Comparison of ENCODE assay signal across 4 worm cellular contexts in genomic region chrX:7823108-7823704, ce11.
TF ChIP-seq lines count a peak whose summit lies in the region.

Gene eef-1A.2, plus strand, starts transcription at chrX:7823654.

TF ChIP-seq in whole organism, L2 larva, 48 proteins besides CTCF, POLR2A, EP300 and RAD21 (continues in another document):
- TF ChIP-seq nhr-12 (tag; optimal IDR thresholded peaks at IDR 0.05; lab: Kevin White, UChicago) (no peak), ceh-82 (tag; optimal IDR thresholded peaks at IDR 0.05; lab: Kevin White, UChicago) (peak; percentile 88), gmeb-1 (tag; optimal IDR thresholded peaks at IDR 0.05; lab: Kevin White, UChicago) (peak; percentile 78), sem-4 (tag; optimal IDR thresholded peaks at IDR 0.05; lab: Kevin White, UChicago) (peak; percentile 90), unc-39 (tag; optimal IDR thresholded peaks at IDR 0.05; lab: Kevin White, UChicago) (no peak), snpc-4 (tag; optimal IDR thresholded peaks at IDR 0.05; lab: Kevin White, UChicago) (peak; percentile 67), nhr-77 (tag; optimal IDR thresholded peaks at IDR 0.05; lab: Kevin White, UChicago) (peak; percentile 34), alr-1 (tag; optimal IDR thresholded peaks at IDR 0.05; lab: Kevin White, UChicago) (peak; percentile 89), mab-5 (tag; optimal IDR thresholded peaks at IDR 0.05; lab: Kevin White, UChicago) (peak; percentile 60), nhr-10 (tag; optimal IDR thresholded peaks at IDR 0.05; lab: Kevin White, UChicago) (peak; percentile 66), ztf-1 (GFP tag; conservative IDR thresholded peaks at IDR 0.05; lab: Robert Waterston, UW) (no peak), skn-1 (tag; optimal IDR thresholded peaks at IDR 0.05; lab: Kevin White, UChicago) (no peak), ceh-16 (tag; optimal IDR thresholded peaks at IDR 0.05; lab: Kevin White, UChicago) (peak; percentile 85), dmd-4 (tag; optimal IDR thresholded peaks at IDR 0.05; lab: Kevin White, UChicago) (no peak), Y55F3AM.14 (GFP tag; optimal IDR thresholded peaks at IDR 0.05; lab: Kevin White, UChicago) (peak; percentile 90), nhr-237 (tag; optimal IDR thresholded peaks at IDR 0.05; lab: Kevin White, UChicago) (no peak), mbf-1 (tag; optimal IDR thresholded peaks at IDR 0.05; lab: Kevin White, UChicago) (no peak), sma-3 (GFP tag; optimal IDR thresholded peaks at IDR 0.05; lab: Kevin White, UChicago) (peak; percentile 96), R02D3.7 (tag; optimal IDR thresholded peaks at IDR 0.05; lab: Kevin White, UChicago) (no peak), ama-1 (optimal IDR thresholded peaks at IDR 0.05; lab: Kevin White, UChicago) (peak; percentile 85), nhr-25 (tag; optimal IDR thresholded peaks at IDR 0.05; lab: Kevin White, UChicago) (peak; percentile 91), nhr-23 (tag; optimal IDR thresholded peaks at IDR 0.05; lab: Kevin White, UChicago) (no peak), lin-13 (GFP tag; optimal IDR thresholded peaks at IDR 0.05; lab: Kevin White, UChicago) (peak; percentile 94), zag-1 (tag; optimal IDR thresholded peaks at IDR 0.05; lab: Kevin White, UChicago) (peak; percentile 96)

TF ChIP-seq in whole organism, L4 larva, 104 proteins besides CTCF, POLR2A, EP300 and RAD21 (continues in another document):
- TF ChIP-seq mxl-3 (GFP tag; optimal IDR thresholded peaks at IDR 0.05; lab: Kevin White, UChicago) (peak; percentile 98), aly-2 (tag; optimal IDR thresholded peaks at IDR 0.05; lab: Kevin White, UChicago) (no peak), dmd-6 (GFP tag; IDR thresholded peaks at IDR 0.05; lab: Robert Waterston, UW) (peak; percentile 98), nhr-77 (tag; optimal IDR thresholded peaks at IDR 0.05; lab: Kevin White, UChicago) (peak; percentile 89), ceh-32 (tag; optimal IDR thresholded peaks at IDR 0.05; lab: Kevin White, UChicago; ENCODE audit: poor library complexity) (peak; percentile 36), ztf-7 (tag; optimal IDR thresholded peaks at IDR 0.05; lab: Kevin White, UChicago) (peak; percentile 97), hif-1 (tag; optimal IDR thresholded peaks at IDR 0.05; lab: Kevin White, UChicago) (peak; percentile 40 to 97), lim-7 (GFP tag; IDR thresholded peaks at IDR 0.05; lab: Robert Waterston, UW) (peak; percentile 65; the same call in 1 of the 2 replicates), arid-1 (GFP tag; conservative IDR thresholded peaks at IDR 0.05; lab: Robert Waterston, UW) (peak; percentile 62), nhr-76 (tag; optimal IDR thresholded peaks at IDR 0.05; lab: Kevin White, UChicago) (peak; percentile 30), spr-1 (tag; optimal IDR thresholded peaks at IDR 0.05; lab: Kevin White, UChicago) (peak; percentile 63), aha-1 (tag; lab: Kevin White, UChicago) (peak; percentile 100), nhr-111 (GFP tag; optimal IDR thresholded peaks at IDR 0.05; lab: Kevin White, UChicago) (no peak), gei-8 (GFP tag; optimal IDR thresholded peaks at IDR 0.05; lab: Kevin White, UChicago) (peak; percentile 43), jun-1 (tag; optimal IDR thresholded peaks at IDR 0.05; lab: Kevin White, UChicago) (peak; percentile 90), ceh-20 (GFP tag; IDR thresholded peaks at IDR 0.05; lab: Robert Waterston, UW) (peak; percentile 84), duxl-1 (tag; optimal IDR thresholded peaks at IDR 0.05; lab: Kevin White, UChicago; ENCODE audit: poor library complexity) (peak; percentile 73), vab-7 (GFP tag; IDR thresholded peaks at IDR 0.05; lab: Robert Waterston, UW) (peak; percentile 45; the same call in 1 of the 2 replicates), spr-3 (GFP tag; optimal IDR thresholded peaks at IDR 0.05; lab: Kevin White, UChicago) (peak; percentile 40), php-3 (GFP tag; IDR thresholded peaks at IDR 0.05; lab: Robert Waterston, UW) (peak; percentile 86), ZK546.5 (tag; optimal IDR thresholded peaks at IDR 0.05; lab: Kevin White, UChicago) (no peak), zag-1 (tag; optimal IDR thresholded peaks at IDR 0.05; lab: Kevin White, UChicago) (no peak), madf-9 (GFP tag; conservative IDR thresholded peaks at IDR 0.05; lab: Robert Waterston, UW) (peak; percentile 71)

TF ChIP-seq in whole organism, late embryonic, 69 proteins besides CTCF, POLR2A, EP300 and RAD21 (continues in another document):
- no peak for TF ChIP-seq ztf-16 (tag; optimal IDR thresholded peaks at IDR 0.05; lab: Kevin White, UChicago)
- TF ChIP-seq dmd-4 (tag; optimal IDR thresholded peaks at IDR 0.05; lab: Kevin White, UChicago; ENCODE audit: borderline replicate concordance), result peak; percentile 51
- TF ChIP-seq ceh-48 (tag; optimal IDR thresholded peaks at IDR 0.05; lab: Kevin White, UChicago), result peak; percentile 32
- no peak for TF ChIP-seq ceh-19 (GFP tag; optimal IDR thresholded peaks at IDR 0.05; lab: Kevin White, UChicago)
- TF ChIP-seq dve-1 (tag; optimal IDR thresholded peaks at IDR 0.05; lab: Kevin White, UChicago), result peak; percentile 80
- no peak for TF ChIP-seq pax-1 (tag; optimal IDR thresholded peaks at IDR 0.05; lab: Kevin White, UChicago)
- TF ChIP-seq Y22D7AL.16 (tag; optimal IDR thresholded peaks at IDR 0.05; lab: Kevin White, UChicago), result no peak
- TF ChIP-seq nhr-11 (tag; optimal IDR thresholded peaks at IDR 0.05; lab: Kevin White, UChicago), result no peak
- no peak for TF ChIP-seq npax-4 (tag; optimal IDR thresholded peaks at IDR 0.05; lab: Kevin White, UChicago)
- TF ChIP-seq fkh-6 (tag; optimal IDR thresholded peaks at IDR 0.05; lab: Kevin White, UChicago), result no peak
- TF ChIP-seq madf-2 (tag; optimal IDR thresholded peaks at IDR 0.05; lab: Kevin White, UChicago), result peak; percentile 39
- TF ChIP-seq eyg-1 (tag; optimal IDR thresholded peaks at IDR 0.05; lab: Kevin White, UChicago), result peak; percentile 60
- no peak for TF ChIP-seq ceh-24 (tag; optimal IDR thresholded peaks at IDR 0.05; lab: Kevin White, UChicago)
- no peak for TF ChIP-seq hlh-13 (GFP tag; optimal IDR thresholded peaks at IDR 0.05; lab: Kevin White, UChicago)
- no peak for TF ChIP-seq ttx-3 (tag; optimal IDR thresholded peaks at IDR 0.05; lab: Kevin White, UChicago)
- peak; percentile 24 for TF ChIP-seq C08G9.2 (tag; optimal IDR thresholded peaks at IDR 0.05; lab: Kevin White, UChicago)
- no peak for TF ChIP-seq ahr-1 (tag; optimal IDR thresholded peaks at IDR 0.05; lab: Kevin White, UChicago)
- TF ChIP-seq pros-1 (tag; optimal IDR thresholded peaks at IDR 0.05; lab: Kevin White, UChicago), result peak; percentile 38
- no peak for TF ChIP-seq K02D7.2 (tag; optimal IDR thresholded peaks at IDR 0.05; lab: Kevin White, UChicago)
- TF ChIP-seq ceh-30 (tag; optimal IDR thresholded peaks at IDR 0.05; lab: Kevin White, UChicago), result no peak
- no peak for TF ChIP-seq hlh-15 (tag; optimal IDR thresholded peaks at IDR 0.05; lab: Kevin White, UChicago)
- no peak for TF ChIP-seq lin-11 (tag; optimal IDR thresholded peaks at IDR 0.05; lab: Kevin White, UChicago)
- TF ChIP-seq che-1 (tag; optimal IDR thresholded peaks at IDR 0.05; lab: Kevin White, UChicago), result no peak
- no peak for TF ChIP-seq ceh-6 (GFP tag; optimal IDR thresholded peaks at IDR 0.05; lab: Kevin White, UChicago)
- TF ChIP-seq sox-2 (GFP tag; IDR thresholded peaks at IDR 0.05; lab: Robert Waterston, UW), result no peak
- peak; percentile 60 for TF ChIP-seq ceh-14 (tag; optimal IDR thresholded peaks at IDR 0.05; lab: Kevin White, UChicago)
- peak; percentile 57 for TF ChIP-seq ceh-22 (tag; optimal IDR thresholded peaks at IDR 0.05; lab: Kevin White, UChicago)

TF ChIP-seq in whole organism, mixed stage, embryonic, 35 proteins besides CTCF, POLR2A, EP300 and RAD21 (continues in another document):
- TF ChIP-seq ztf-11 (tag; optimal IDR thresholded peaks at IDR 0.05; lab: Kevin White, UChicago) (peak; percentile 47), drap-1 (GFP tag; optimal IDR thresholded peaks at IDR 0.05; lab: Kevin White, UChicago) (peak; percentile 71), cnd-1 (tag; optimal IDR thresholded peaks at IDR 0.05; lab: Kevin White, UChicago) (peak; percentile 55), sem-2 (GFP tag; optimal IDR thresholded peaks at IDR 0.05; lab: Kevin White, UChicago) (peak; percentile 26), nhr-237 (tag; optimal IDR thresholded peaks at IDR 0.05; lab: Kevin White, UChicago) (peak; percentile 74), ceh-83 (GFP tag; optimal IDR thresholded peaks at IDR 0.05; lab: Kevin White, UChicago) (no peak), lin-13 (tag; optimal IDR thresholded peaks at IDR 0.05; lab: Kevin White, UChicago) (peak; percentile 54), lin-32 (GFP tag; optimal IDR thresholded peaks at IDR 0.05; lab: Kevin White, UChicago) (peak; percentile 27), unc-62 (GFP tag; optimal IDR thresholded peaks at IDR 0.05; lab: Kevin White, UChicago) (peak; percentile 73), nhr-2 (tag; optimal IDR thresholded peaks at IDR 0.05; lab: Kevin White, UChicago) (peak; percentile 91), ces-1 (GFP tag; optimal IDR thresholded peaks at IDR 0.05; lab: Kevin White, UChicago) (peak; percentile 94), ham-2 (GFP tag; optimal IDR thresholded peaks at IDR 0.05; lab: Kevin White, UChicago) (peak; percentile 31), tbx-8 (GFP tag; optimal IDR thresholded peaks at IDR 0.05; lab: Kevin White, UChicago) (peak; percentile 5), pha-4 (tag; optimal IDR thresholded peaks at IDR 0.05; lab: Kevin White, UChicago) (peak; percentile 93), mep-1 (tag; optimal IDR thresholded peaks at IDR 0.05; lab: Kevin White, UChicago) (peak; percentile 90), lsy-2 (tag; optimal IDR thresholded peaks at IDR 0.05; lab: Kevin White, UChicago) (peak; percentile 77), elt-1 (tag; optimal IDR thresholded peaks at IDR 0.05; lab: Kevin White, UChicago; ENCODE audit: borderline replicate concordance, insufficient read depth) (no peak), mls-2 (tag; optimal IDR thresholded peaks at IDR 0.05; lab: Kevin White, UChicago) (peak; percentile 82), ceh-43 (GFP tag; optimal IDR thresholded peaks at IDR 0.05; lab: Kevin White, UChicago) (peak; percentile 40), flh-1 (GFP tag; optimal IDR thresholded peaks at IDR 0.05; lab: Kevin White, UChicago) (no peak), bed-3 (GFP tag; optimal IDR thresholded peaks at IDR 0.05; lab: Kevin White, UChicago) (no peak), hlh-1 (tag; optimal IDR thresholded peaks at IDR 0.05; lab: Kevin White, UChicago) (peak; percentile 82), zip-8 (tag; optimal IDR thresholded peaks at IDR 0.05; lab: Kevin White, UChicago) (no peak), ceh-39 (tag; optimal IDR thresholded peaks at IDR 0.05; lab: Kevin White, UChicago) (peak; percentile 97), elt-3 (tag; optimal IDR thresholded peaks at IDR 0.05; lab: Kevin White, UChicago) (peak; percentile 49), blmp-1 (tag; optimal IDR thresholded peaks at IDR 0.05; lab: Kevin White, UChicago) (no peak), unc-120 (tag; optimal IDR thresholded peaks at IDR 0.05; lab: Kevin White, UChicago; ENCODE audit: poor library complexity, severe bottlenecking) (peak; percentile 64), snpc-4 (tag; optimal IDR thresholded peaks at IDR 0.05; lab: Kevin White, UChicago) (no peak), nhr-76 (tag; optimal IDR thresholded peaks at IDR 0.05; lab: Kevin White, UChicago) (no peak)
